Worm (Caenorhabditis elegans) whole organism, mixed stage, embryonic: ENCODE data around the gene ZK1236.5.

Experiments
- M03D4.4 ChIP-seq: sonication (generic microtip); optimal IDR thresholded peaks from 2 replicates; lab custom pipeline; 2017; ENCODE audit warnings: mild to moderate bottlenecking, missing genetic modification characterization, missing compliant biosample characterization
- bed-3 ChIP-seq: fragments of 200-800 bp; sonication (Bioruptor generic); optimal IDR thresholded peaks from 3 replicates; lab custom pipeline; 2018; ENCODE audit warnings: mild to moderate bottlenecking, missing genetic modification characterization, moderate library complexity, missing compliant biosample characterization
- blmp-1 ChIP-seq: fragments of 150-350 bp; optimal IDR thresholded peaks from 2 replicates; lab custom pipeline; 2014; ENCODE audit warnings: missing biosample characterization, missing genetic modification characterization
- ceh-39 ChIP-seq: fragments of 150-350 bp; optimal IDR thresholded peaks from 2 replicates; lab custom pipeline; 2014; ENCODE audit warnings: missing biosample characterization, missing genetic modification characterization
- ceh-43 ChIP-seq: fragments of 200-800 bp; sonication (Bioruptor generic); optimal IDR thresholded peaks from 2 replicates; lab custom pipeline; 2018; ENCODE audit warnings: mild to moderate bottlenecking, missing genetic modification characterization, moderate library complexity, missing compliant biosample characterization
- ceh-83 ChIP-seq: fragments of 200-800 bp; sonication (Bioruptor generic); optimal IDR thresholded peaks from 2 replicates; lab custom pipeline; 2018; ENCODE audit warnings: mild to moderate bottlenecking, missing genetic modification characterization, missing compliant biosample characterization
- ces-1 ChIP-seq: fragments of 150-350 bp; optimal IDR thresholded peaks from 2 replicates; lab custom pipeline; 2014; ENCODE audit warnings: missing biosample characterization, missing genetic modification reagents, missing genetic modification characterization
- cnd-1 ChIP-seq: fragments of 200-800 bp; sonication (Bioruptor generic); optimal IDR thresholded peaks from 2 replicates; lab custom pipeline; 2018; ENCODE audit warnings: mild to moderate bottlenecking, missing genetic modification characterization, missing compliant biosample characterization
- drap-1 ChIP-seq: fragments of 200-800 bp; sonication (Bioruptor generic); optimal IDR thresholded peaks from 3 replicates; lab custom pipeline; 2018; ENCODE audit warnings: mild to moderate bottlenecking, missing genetic modification characterization, missing compliant biosample characterization
- elt-1 ChIP-seq: sonication (generic microtip); optimal IDR thresholded peaks from 2 replicates; lab custom pipeline; 2017; ENCODE audit warnings: missing genetic modification characterization, mild to moderate bottlenecking, missing compliant biosample characterization, antibody characterized with exemption, moderate library complexity, borderline replicate concordance; ENCODE audit not compliant: insufficient read depth
- elt-3 ChIP-seq: fragments of 150-350 bp; optimal IDR thresholded peaks from 2 replicates; lab custom pipeline; 2014; ENCODE audit warnings: missing biosample characterization, missing genetic modification characterization
- flh-1 ChIP-seq: fragments of 200-800 bp; sonication (Bioruptor generic); optimal IDR thresholded peaks from 2 replicates; lab custom pipeline; 2018; ENCODE audit warnings: mild to moderate bottlenecking, missing genetic modification characterization, moderate library complexity, missing compliant biosample characterization
- ham-2 ChIP-seq: fragments of 200-800 bp; sonication (Bioruptor generic); optimal IDR thresholded peaks from 2 replicates; lab custom pipeline; 2018; ENCODE audit warnings: mild to moderate bottlenecking, missing genetic modification characterization, missing compliant biosample characterization
- hlh-1 ChIP-seq: fragments of 150-350 bp; optimal IDR thresholded peaks from 2 replicates; lab custom pipeline; 2014; ENCODE audit warnings: missing biosample characterization, missing genetic modification reagents, missing genetic modification characterization
- lin-13 ChIP-seq: fragments of 150-350 bp; optimal IDR thresholded peaks from 2 replicates; lab custom pipeline; 2014; ENCODE audit warnings: missing biosample characterization, missing genetic modification characterization
- lin-32 ChIP-seq: fragments of 200-800 bp; sonication (Bioruptor generic); optimal IDR thresholded peaks from 2 replicates; lab custom pipeline; 2018; ENCODE audit warnings: mild to moderate bottlenecking, missing genetic modification characterization, missing compliant biosample characterization
- lsy-2 ChIP-seq: fragments of 150-350 bp; optimal IDR thresholded peaks from 2 replicates; lab custom pipeline; 2014; ENCODE audit warnings: missing biosample characterization, missing genetic modification characterization
- mab-5 ChIP-seq: fragments of 150-350 bp; optimal IDR thresholded peaks from 2 replicates; lab custom pipeline; 2014; ENCODE audit warnings: missing biosample characterization, missing genetic modification characterization
- mep-1 ChIP-seq: fragments of 150-350 bp; optimal IDR thresholded peaks from 2 replicates; lab custom pipeline; 2017; ENCODE audit warnings: missing biosample characterization, missing genetic modification reagents, missing genetic modification characterization, inconsistent platforms
- mls-2 ChIP-seq: sonication (generic microtip); optimal IDR thresholded peaks from 2 replicates; lab custom pipeline; 2016; ENCODE audit warnings: mild to moderate bottlenecking, missing genetic modification characterization, moderate library complexity, missing compliant biosample characterization
- nhr-12 ChIP-seq: fragments of 150-350 bp; optimal IDR thresholded peaks from 2 replicates; lab custom pipeline; 2014; ENCODE audit warnings: missing biosample characterization, missing genetic modification characterization
- nhr-2 ChIP-seq: fragments of 150-350 bp; optimal IDR thresholded peaks from 2 replicates; lab custom pipeline; 2014; ENCODE audit warnings: missing biosample characterization, missing genetic modification characterization
- nhr-28 ChIP-seq: fragments of 150-350 bp; optimal IDR thresholded peaks from 2 replicates; lab custom pipeline; 2014; ENCODE audit warnings: missing biosample characterization, missing genetic modification characterization
- nhr-76 ChIP-seq: sonication (generic microtip); optimal IDR thresholded peaks from 2 replicates; lab custom pipeline; 2017; ENCODE audit warnings: missing biosample characterization, missing genetic modification characterization
- pha-4 ChIP-seq: fragments of 150-350 bp; optimal IDR thresholded peaks from 2 replicates; lab custom pipeline; 2018; ENCODE audit warnings: missing biosample characterization, missing genetic modification reagents, missing genetic modification characterization
- sem-2 ChIP-seq: fragments of 200-800 bp; sonication (Bioruptor generic); optimal IDR thresholded peaks from 2 replicates; lab custom pipeline; 2018; ENCODE audit warnings: mild to moderate bottlenecking, missing genetic modification characterization, missing compliant biosample characterization
- unc-120 ChIP-seq: sonication (generic microtip); optimal IDR thresholded peaks from 2 replicates; lab custom pipeline; 2017; ENCODE audit warnings: missing genetic modification characterization, missing compliant biosample characterization; ENCODE audit not compliant: poor library complexity, severe bottlenecking
- unc-39 ChIP-seq: fragments of 150-350 bp; optimal IDR thresholded peaks from 2 replicates; lab custom pipeline; 2014; ENCODE audit warnings: missing biosample characterization, missing genetic modification characterization
- unc-62 ChIP-seq: fragments of 150-350 bp; optimal IDR thresholded peaks from 2 replicates; lab custom pipeline; 2014; ENCODE audit warnings: missing biosample characterization, missing genetic modification reagents, missing genetic modification characterization
- zip-8 ChIP-seq: fragments of 150-350 bp; optimal IDR thresholded peaks from 2 replicates; lab custom pipeline; 2014; ENCODE audit warnings: missing biosample characterization, missing genetic modification characterization
- ztf-11 ChIP-seq: fragments of 150-350 bp; optimal IDR thresholded peaks from 2 replicates; lab custom pipeline; 2014; ENCODE audit warnings: missing biosample characterization, missing genetic modification characterization

The ZK1236.5 gene

DNA sequence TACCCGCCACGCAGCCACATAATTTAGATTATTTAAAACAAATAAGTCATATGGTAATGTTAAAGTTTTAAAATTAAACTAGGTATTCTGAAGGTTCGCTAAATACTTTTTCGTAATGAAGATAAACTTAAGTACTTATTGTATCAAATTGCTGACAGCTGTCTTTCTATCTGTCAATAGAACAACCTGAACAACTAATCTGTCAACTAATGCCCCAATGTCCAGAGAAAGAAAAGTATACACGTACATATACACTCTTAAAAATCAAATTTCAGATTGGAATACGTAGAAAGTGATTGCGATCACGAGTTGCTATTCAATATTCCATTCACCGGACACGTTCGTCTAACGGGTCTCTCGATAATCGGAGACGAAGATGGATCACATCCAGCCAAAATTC lies 21.3 kb downstream of the ZK1236.5 start:
- TF ChIP-seq unc-62 (GFP tag; lab: Kevin White, UChicago) (peak; percentile 50), blmp-1 (tag; lab: Kevin White, UChicago) (no peak)

ce11 chrIII:8409166-8409565 lies 22.8 kb downstream of the ZK1236.5 start, which contains the start of gene ZK353.9:
ZK353.9 (plus strand) TSS chrIII:8409496.
- TF ChIP-seq ceh-39 = no peak
- no peak for TF ChIP-seq ceh-83 (GFP tag; lab: Kevin White, UChicago)
- TF ChIP-seq mls-2 (tag; lab: Kevin White, UChicago) = no peak
- TF ChIP-seq unc-120 = no peak
- no peak for TF ChIP-seq drap-1
- no peak for TF ChIP-seq nhr-28 (tag; lab: Kevin White, UChicago)
- no peak for TF ChIP-seq ces-1 (GFP tag; lab: Kevin White, UChicago)
- TF ChIP-seq unc-62 (GFP tag; lab: Kevin White, UChicago) = no peak
- no peak for TF ChIP-seq mep-1 (tag; lab: Kevin White, UChicago)
- TF ChIP-seq, all 35 proteins: peak for 0

DNA sequence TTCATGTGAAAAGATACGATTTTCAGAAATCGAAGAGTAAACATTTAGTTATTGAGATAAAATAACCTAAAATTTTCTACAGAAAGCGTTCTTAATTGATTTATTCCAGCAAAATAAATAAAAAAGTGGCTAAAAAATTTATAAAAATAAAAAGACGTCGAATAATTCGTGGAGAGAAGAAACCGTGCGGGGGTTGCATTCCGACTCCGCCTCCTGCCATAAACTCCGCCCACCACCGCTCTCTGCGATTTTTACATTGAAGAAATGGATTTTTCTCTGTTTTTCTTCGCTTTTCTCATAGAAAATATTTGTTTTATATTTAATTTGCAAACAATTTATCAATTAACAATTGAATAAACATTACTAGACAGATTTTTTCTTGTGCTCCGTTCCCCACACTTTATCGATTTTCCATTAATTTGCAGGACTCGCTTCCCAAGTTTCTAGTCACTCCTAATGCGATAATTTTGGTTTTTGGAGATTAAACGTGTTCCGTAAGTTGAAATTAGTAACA lies 26.5 kb downstream of the ZK1236.5 start, which contains the start of the genes ubxn-4 and cyy-1:
ubxn-4 (minus strand) TSS at position 114 of the 514 bp plus-strand sequence.
cyy-1 (plus strand) TSS at position 426 of the 514 bp plus-strand sequence.
- TF ChIP-seq lsy-2 (tag; lab: Kevin White, UChicago) = peak; percentile 42
- TF ChIP-seq pha-4 (tag; lab: Kevin White, UChicago) = no peak
- no peak for TF ChIP-seq bed-3 (GFP tag; lab: Kevin White, UChicago)
- TF ChIP-seq ces-1 (GFP tag; lab: Kevin White, UChicago) = peak; percentile 42
- TF ChIP-seq mep-1 (tag; lab: Kevin White, UChicago) = peak; percentile 44
- no peak for TF ChIP-seq hlh-1 (tag; lab: Kevin White, UChicago)

DNA sequence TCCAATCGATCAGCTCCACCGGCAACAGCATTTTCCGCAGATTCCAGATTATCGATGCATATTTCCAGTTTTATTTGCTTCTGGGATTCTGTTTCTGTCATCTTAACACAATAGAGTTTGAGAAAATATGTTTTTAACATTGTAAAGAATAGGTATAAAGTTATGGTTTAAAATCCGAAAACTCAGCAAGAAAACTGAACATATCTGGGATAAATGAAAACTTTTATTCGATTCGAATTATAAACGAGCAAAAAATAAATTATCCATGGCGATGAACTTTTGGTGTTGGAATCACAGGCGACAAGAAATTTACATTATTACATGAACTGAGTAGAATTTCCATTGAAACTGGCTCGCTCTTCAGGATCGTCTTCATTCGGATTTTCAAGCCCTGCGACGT lies 28.5 kb downstream of the ZK1236.5 start, which contains the start of gene cutc-1:
cutc-1 (minus strand) TSS at position 101 of the 400 bp plus-strand sequence.
- no peak for TF ChIP-seq bed-3 (GFP tag; lab: Kevin White, UChicago)
- TF ChIP-seq flh-1 (GFP tag; lab: Kevin White, UChicago) = no peak
- no peak for TF ChIP-seq lin-32 (GFP tag; lab: Kevin White, UChicago)
- no peak for TF ChIP-seq M03D4.4
- TF ChIP-seq lin-13 (tag; lab: Kevin White, UChicago) = no peak
- no peak for TF ChIP-seq mls-2 (tag; lab: Kevin White, UChicago)
- TF ChIP-seq mab-5 (tag; lab: Kevin White, UChicago) = no peak
- no peak for TF ChIP-seq unc-62 (GFP tag; lab: Kevin White, UChicago)
- no peak for TF ChIP-seq ceh-43
- TF ChIP-seq lsy-2 (tag; lab: Kevin White, UChicago) = no peak
- TF ChIP-seq drap-1 = no peak
- TF ChIP-seq, all 35 proteins: peak for 0

DNA sequence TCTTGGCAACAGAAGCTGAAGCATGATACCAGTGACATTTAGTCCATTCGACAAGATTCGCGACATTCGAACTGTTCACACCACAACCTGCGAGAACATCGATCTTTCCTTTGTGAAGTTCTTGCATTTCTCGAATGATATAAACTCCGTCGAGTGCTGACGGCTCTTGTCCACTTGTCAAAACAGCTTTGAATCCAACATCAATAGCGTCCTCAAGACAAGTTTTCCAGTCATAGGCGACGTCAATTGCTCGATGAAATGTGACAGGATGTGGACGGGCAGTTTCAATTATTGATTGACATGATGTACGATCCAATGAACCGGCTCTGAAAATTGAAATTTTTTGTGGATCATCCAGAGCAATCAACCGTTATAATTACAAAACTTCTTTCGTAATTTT lies 29.4 kb downstream of the ZK1236.5 start:
- TF ChIP-seq flh-1 (GFP tag; lab: Kevin White, UChicago) (no peak), zip-8 (no peak), ztf-11 (no peak), sem-2 (GFP tag; lab: Kevin White, UChicago) (no peak), ces-1 (GFP tag; lab: Kevin White, UChicago) (no peak), nhr-2 (tag; lab: Kevin White, UChicago) (no peak), mls-2 (tag; lab: Kevin White, UChicago) (no peak), blmp-1 (tag; lab: Kevin White, UChicago) (no peak), bed-3 (GFP tag; lab: Kevin White, UChicago) (no peak), elt-3 (tag; lab: Kevin White, UChicago) (no peak), ham-2 (GFP tag; lab: Kevin White, UChicago) (no peak), cnd-1 (tag; lab: Kevin White, UChicago) (no peak), mep-1 (tag; lab: Kevin White, UChicago) (no peak), nhr-12 (tag; lab: Kevin White, UChicago) (no peak), elt-1 (tag; lab: Kevin White, UChicago) (no peak), nhr-76 (tag; lab: Kevin White, UChicago) (no peak), unc-39 (tag; lab: Kevin White, UChicago) (no peak), unc-62 (GFP tag; lab: Kevin White, UChicago) (no peak), ceh-39 (no peak), lin-32 (GFP tag; lab: Kevin White, UChicago) (no peak)
